Fruit fly (Drosophila melanogaster) whole organism, embryonic: ENCODE measurements around the gene Ms.

Source experiments
- Antp ChIP-seq: fragments of 200-800 bp; sonication (Bioruptor generic); optimal IDR thresholded peaks from 3 replicates; lab custom pipeline; 2016; ENCODE audit warnings: missing biosample characterization, missing genetic modification characterization
- Asciz ChIP-seq: fragments of 200-800 bp; sonication (Bioruptor generic); optimal IDR thresholded peaks from 2 replicates; lab custom pipeline; 2017; ENCODE audit warnings: missing biosample characterization, mild to moderate bottlenecking, missing genetic modification characterization, missing genetic modification reagents
- Awh ChIP-seq: fragments of 200-800 bp; sonication (Bioruptor generic); IDR thresholded peaks from 2 replicates; pipeline ENCODE4, ENCODE4 v1.3.6; 2022; ENCODE audit warnings: missing biosample characterization, missing genetic modification characterization
- BEAF-32 ChIP-seq: fragments of 200-800 bp; sonication (Bioruptor generic); optimal IDR thresholded peaks from 3 replicates; lab custom pipeline; 2017; ENCODE audit warnings: missing biosample characterization, missing genetic modification characterization, mild to moderate bottlenecking, moderate library complexity, missing genetic modification reagents
- Blimp-1 ChIP-seq: fragments of 200-800 bp; sonication (Bioruptor generic); optimal IDR thresholded peaks from 3 replicates; lab custom pipeline; 2018; ENCODE audit warnings: missing biosample characterization, missing genetic modification characterization, mild to moderate bottlenecking, moderate library complexity, missing genetic modification reagents
- CG10654 ChIP-seq: fragments of 200-800 bp; sonication (Bioruptor generic); optimal IDR thresholded peaks from 2 replicates; lab custom pipeline; 2016; ENCODE audit warnings: missing biosample characterization, missing genetic modification characterization
- CG11696 ChIP-seq: fragments of 200-800 bp; sonication (Bioruptor generic); IDR thresholded peaks from 2 replicates; pipeline ENCODE4 v1.3.6; 2022; ENCODE audit warnings: missing biosample characterization, missing genetic modification characterization
- CG12219 ChIP-seq: fragments of 200-800 bp; sonication (Bioruptor generic); optimal IDR thresholded peaks from 3 replicates; lab custom pipeline; 2018; ENCODE audit warnings: missing biosample characterization, mild to moderate bottlenecking, missing genetic modification characterization
- CG12299 ChIP-seq: fragments of 200-800 bp; sonication (Bioruptor generic); optimal IDR thresholded peaks from 2 replicates; lab custom pipeline; 2018; ENCODE audit warnings: missing biosample characterization, mild to moderate bottlenecking, missing genetic modification characterization
- CG12659 ChIP-seq: fragments of 200-800 bp; sonication (Bioruptor generic); optimal IDR thresholded peaks from 3 replicates; lab custom pipeline; 2017; ENCODE audit warnings: mild to moderate bottlenecking, missing biosample characterization, missing genetic modification reagents, missing genetic modification characterization
- CG13775 ChIP-seq: fragments of 200-800 bp; sonication (Bioruptor generic); optimal IDR thresholded peaks from 3 replicates; lab custom pipeline; 2017; ENCODE audit warnings: missing biosample characterization, mild to moderate bottlenecking, missing genetic modification characterization
- CG1529 ChIP-seq: fragments of 200-800 bp; sonication (Bioruptor generic); optimal IDR thresholded peaks from 3 replicates; lab custom pipeline; 2018; ENCODE audit warnings: missing biosample characterization, missing genetic modification characterization
- CG15601 ChIP-seq: fragments of 200-800 bp; sonication (Bioruptor generic); optimal IDR thresholded peaks from 3 replicates; lab custom pipeline; 2019; ENCODE audit warnings: missing biosample characterization, mild to moderate bottlenecking, missing genetic modification characterization, moderate library complexity
- CG16779 ChIP-seq: fragments of 200-800 bp; sonication (Bioruptor generic); IDR thresholded peaks from 2 replicates; pipeline ENCODE4 v1.3.6; 2022; ENCODE audit warnings: missing biosample characterization, missing genetic modification characterization
- CG16863 ChIP-seq: fragments of 200-800 bp; sonication (Bioruptor generic); optimal IDR thresholded peaks from 3 replicates; lab custom pipeline; 2016; ENCODE audit warnings: missing biosample characterization, missing genetic modification characterization
- CG30403 ChIP-seq: fragments of 200-800 bp; sonication (Bioruptor generic); optimal IDR thresholded peaks from 3 replicates; lab custom pipeline; 2016; ENCODE audit warnings: missing biosample characterization, missing genetic modification characterization
- CG32767 ChIP-seq: fragments of 200-800 bp; sonication (Bioruptor generic); IDR thresholded peaks from 2 replicates; pipeline ENCODE4 v1.3.6; 2022; ENCODE audit warnings: missing biosample characterization, missing genetic modification characterization
- CG42726 ChIP-seq: fragments of 200-800 bp; sonication (Bioruptor generic); IDR thresholded peaks from 2 replicates; pipeline ENCODE4 v1.3.6; 2022; ENCODE audit warnings: missing biosample characterization, missing genetic modification characterization; ENCODE audit not compliant: partially characterized antibody
- CG6254 ChIP-seq: fragments of 200-800 bp; sonication (Bioruptor generic); optimal IDR thresholded peaks from 3 replicates; lab custom pipeline; 2017; ENCODE audit warnings: mild to moderate bottlenecking, missing biosample characterization, missing genetic modification reagents, missing genetic modification characterization
- CG6654 ChIP-seq: fragments of 200-800 bp; sonication (Bioruptor generic); optimal IDR thresholded peaks from 2 replicates; lab custom pipeline; 2017; ENCODE audit warnings: missing biosample characterization, mild to moderate bottlenecking, missing genetic modification characterization
- CG7271 ChIP-seq: fragments of 200-800 bp; sonication (Bioruptor generic); optimal IDR thresholded peaks from 2 replicates; lab custom pipeline; 2018; ENCODE audit warnings: missing biosample characterization, mild to moderate bottlenecking, missing genetic modification characterization, moderate library complexity
- CG9609 ChIP-seq: fragments of 200-800 bp; sonication (Bioruptor generic); optimal IDR thresholded peaks from 3 replicates; lab custom pipeline; 2016; ENCODE audit warnings: missing biosample characterization, missing genetic modification characterization
- HLH3B ChIP-seq: fragments of 200-800 bp; sonication (Bioruptor generic); IDR thresholded peaks from 2 replicates; pipeline ENCODE4 v1.3.6; 2022; ENCODE audit warnings: missing biosample characterization, missing genetic modification characterization
- HLH54F ChIP-seq: fragments of 200-800 bp; sonication (Bioruptor generic); optimal IDR thresholded peaks from 3 replicates; lab custom pipeline; 2016; ENCODE audit warnings: missing biosample characterization, missing genetic modification characterization
- Hr39 ChIP-seq: fragments of >200 bp; optimal IDR thresholded peaks from 2 replicates; lab custom pipeline; 2017
- MESR4 ChIP-seq: fragments of 200-800 bp; sonication (Bioruptor generic); optimal IDR thresholded peaks from 2 replicates; lab custom pipeline; 2018; ENCODE audit warnings: missing biosample characterization, mild to moderate bottlenecking, missing genetic modification characterization, moderate library complexity
- Mad ChIP-seq: fragments of 200-800 bp; sonication (Bioruptor generic); optimal IDR thresholded peaks from 2 replicates; lab custom pipeline; 2016; ENCODE audit warnings: missing biosample characterization, missing genetic modification characterization
- Nf-YB ChIP-seq: fragments of 200-800 bp; sonication (Bioruptor generic); optimal IDR thresholded peaks from 3 replicates; lab custom pipeline; 2019; ENCODE audit warnings: missing biosample characterization, mild to moderate bottlenecking, missing genetic modification characterization, moderate library complexity
- Optix ChIP-seq: fragments of 200-800 bp; sonication (Bioruptor generic); IDR thresholded peaks from 3 replicates; pipeline ENCODE4 v1.3.6; 2022; ENCODE audit warnings: missing biosample characterization, missing genetic modification characterization
- Six4 ChIP-seq: fragments of 200-800 bp; sonication (Bioruptor generic); optimal IDR thresholded peaks from 2 replicates; lab custom pipeline; 2016; ENCODE audit warnings: missing biosample characterization, missing genetic modification characterization
- Spps ChIP-seq: fragments of 200-800 bp; sonication (Bioruptor generic); optimal IDR thresholded peaks from 2 replicates; lab custom pipeline; 2018; ENCODE audit warnings: missing biosample characterization, mild to moderate bottlenecking, missing genetic modification characterization
- Sry-δ ChIP-seq: fragments of 200-800 bp; sonication (Bioruptor generic); optimal IDR thresholded peaks from 2 replicates; lab custom pipeline; 2016; ENCODE audit warnings: missing biosample characterization, missing genetic modification characterization
- ap ChIP-seq: fragments of 200-800 bp; sonication (Bioruptor generic); IDR thresholded peaks from 2 replicates; pipeline ENCODE4 v1.3.6; 2022; ENCODE audit warnings: missing biosample characterization, missing genetic modification characterization
- ara ChIP-seq: fragments of 200-800 bp; sonication (Bioruptor generic); IDR thresholded peaks from 2 replicates; pipeline ENCODE4 v1.3.6; 2022; ENCODE audit warnings: missing biosample characterization, missing genetic modification characterization
- bab2 ChIP-seq: fragments of 200-800 bp; sonication (Bioruptor generic); optimal IDR thresholded peaks from 2 replicates; lab custom pipeline; 2016; ENCODE audit warnings: missing biosample characterization, missing genetic modification characterization
- dati ChIP-seq: fragments of 200-800 bp; sonication (Bioruptor generic); IDR thresholded peaks from 2 replicates; pipeline ENCODE4 v1.3.6; 2022; ENCODE audit warnings: missing biosample characterization, missing genetic modification characterization
- fd64A ChIP-seq: fragments of 200-800 bp; sonication (Bioruptor generic); optimal IDR thresholded peaks from 3 replicates; lab custom pipeline; 2018; ENCODE audit warnings: missing biosample characterization, mild to moderate bottlenecking, missing genetic modification characterization
- gro ChIP-seq: fragments of 200-800 bp; sonication (Bioruptor generic); optimal IDR thresholded peaks from 2 replicates; lab custom pipeline; 2016; ENCODE audit warnings: missing biosample characterization, missing genetic modification characterization
- gsb-n ChIP-seq: fragments of 200-800 bp; sonication (Bioruptor generic); optimal IDR thresholded peaks from 3 replicates; lab custom pipeline; 2018; ENCODE audit warnings: missing biosample characterization, mild to moderate bottlenecking, missing genetic modification characterization
- hkb ChIP-seq, 2 experiments: fragments of 200-800 bp in 1 of 2; fragments of >200 bp in 1 of 2; sonication (Bioruptor generic) in 1 of 2; IDR thresholded peaks in 1 of 2; optimal IDR thresholded peaks in 1 of 2; 2 replicates each; pipeline versions ENCODE4 v1.3.6 to Lab custom; 2017 to 2022; ENCODE audit warnings: missing biosample characterization in 1 of 2, missing genetic modification characterization in 1 of 2
- ind ChIP-seq: fragments of 200-800 bp; sonication (Bioruptor generic); optimal IDR thresholded peaks from 3 replicates; lab custom pipeline; 2016; ENCODE audit warnings: missing biosample characterization, missing genetic modification characterization
- lmd ChIP-seq: fragments of 200-800 bp; sonication (Bioruptor generic); IDR thresholded peaks from 2 replicates; pipeline ENCODE4 v1.3.6; 2022; ENCODE audit warnings: missing biosample characterization, missing genetic modification characterization
- peb ChIP-seq: fragments of 200-800 bp; sonication (Bioruptor generic); IDR thresholded peaks from 2 replicates; pipeline ENCODE4 v1.3.6; 2022; ENCODE audit warnings: missing biosample characterization, missing genetic modification characterization
- ro ChIP-seq: fragments of 200-800 bp; sonication (Bioruptor generic); IDR thresholded peaks from 2 replicates; pipeline ENCODE4 v1.3.6; 2022; ENCODE audit warnings: missing biosample characterization, missing genetic modification characterization
- row ChIP-seq: fragments of 200-800 bp; sonication (Bioruptor generic); IDR thresholded peaks from 3 replicates; pipeline ENCODE4 v1.3.6; 2022; ENCODE audit warnings: missing biosample characterization, missing genetic modification characterization
- sens ChIP-seq: fragments of 200-800 bp; sonication (Bioruptor generic); peaks from one replicate; lab custom pipeline; 2016; ENCODE audit warnings: missing biosample characterization, missing genetic modification characterization
- tap ChIP-seq: fragments of 200-800 bp; optimal IDR thresholded peaks from 3 replicates; lab custom pipeline; 2019; ENCODE audit warnings: missing biosample characterization, mild to moderate bottlenecking, missing genetic modification characterization, moderate library complexity
- tgo ChIP-seq: fragments of 200-800 bp; sonication (Bioruptor generic); IDR thresholded peaks from 3 replicates; pipeline ENCODE4 v1.3.6; 2022; ENCODE audit warnings: missing biosample characterization, missing genetic modification characterization
- tna ChIP-seq: fragments of 200-800 bp; sonication (Bioruptor generic); IDR thresholded peaks from 2 replicates; pipeline ENCODE4 v1.3.6; 2022; ENCODE audit warnings: missing biosample characterization, missing genetic modification characterization; ENCODE audit not compliant: partially characterized antibody
- toy ChIP-seq: fragments of 200-800 bp; sonication (Bioruptor generic); IDR thresholded peaks from 2 replicates; pipeline ENCODE4 v1.3.6; 2022; ENCODE audit warnings: missing biosample characterization, missing genetic modification characterization
- unpg ChIP-seq: fragments of 200-800 bp; sonication (Bioruptor generic); optimal IDR thresholded peaks from 3 replicates; lab custom pipeline; 2018; ENCODE audit warnings: missing biosample characterization, mild to moderate bottlenecking, missing genetic modification characterization, moderate library complexity
- wor ChIP-seq: fragments of 200-800 bp; sonication (Bioruptor generic); IDR thresholded peaks from 2 replicates; pipeline ENCODE4 v1.3.6; 2022; ENCODE audit warnings: missing biosample characterization, missing genetic modification characterization

Ms gene

DNA sequence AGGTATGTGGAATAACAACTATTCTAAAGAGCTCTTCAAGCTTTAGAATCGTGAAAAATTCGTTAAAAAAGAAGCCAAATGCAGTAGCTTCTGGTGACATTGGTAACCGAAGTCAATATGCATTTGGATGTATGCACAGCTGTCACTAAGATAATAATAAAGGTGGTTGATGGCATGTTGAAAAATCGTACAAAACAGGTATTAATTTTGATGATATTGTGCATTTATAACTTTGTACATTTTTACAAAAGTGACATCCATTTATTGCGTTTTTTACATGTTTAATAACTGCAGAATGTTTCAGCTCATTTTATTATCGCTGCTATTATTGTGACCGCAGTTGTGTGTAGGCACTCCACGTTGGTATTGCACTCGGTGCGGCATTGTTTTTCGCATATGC, 39.8 kb upstream of the Ms start (continued):
- TF ChIP-seq CG16779 (GFP tag; lab: Robert Waterston, UW) (no peak), Six4 (no peak), peb (GFP tag; lab: Robert Waterston, UW) (no peak), dati (GFP tag; lab: Robert Waterston, UW) (no peak), CG11696 (GFP tag; lab: Robert Waterston, UW) (peak; percentile 66), CG42726 (GFP tag; lab: Robert Waterston, UW) (no peak), toy (no peak), Blimp-1 (GFP tag; lab: Kevin White, UChicago) (peak; percentile 38), CG1529 (GFP tag; lab: Kevin White, UChicago) (peak; percentile 5), Sry-δ (no peak), CG6254 (GFP tag; lab: Kevin White, UChicago) (peak; percentile 27), tgo (no peak), Nf-YB (GFP tag; lab: Kevin White, UChicago) (no peak), gsb-n (tag; lab: Kevin White, UChicago) (peak; percentile 8), sens (GFP tag; lab: Kevin White, UChicago) (peak; percentile 87), BEAF-32 (GFP tag; lab: Kevin White, UChicago) (no peak), Spps (tag; lab: Kevin White, UChicago) (no peak), Mad (no peak), row (no peak), CG30403 (no peak), CG12219 (GFP tag; lab: Kevin White, UChicago) (no peak), hkb (optimal IDR thresholded peaks at IDR 0.05; lab: Kevin White, UChicago) (no peak), hkb (GFP tag; IDR thresholded peaks at IDR 0.05; lab: Robert Waterston, UW) (peak; percentile 38), CG6654 (GFP tag; lab: Kevin White, UChicago) (no peak), unpg (GFP tag; lab: Kevin White, UChicago) (peak; percentile 5), CG16863 (GFP tag; lab: Kevin White, UChicago) (no peak), CG12299 (no peak), lmd (GFP tag; lab: Robert Waterston, UW) (no peak), gro (GFP tag; lab: Kevin White, UChicago) (no peak), bab2 (GFP tag; lab: Kevin White, UChicago) (no peak), Antp (GFP tag; lab: Kevin White, UChicago) (no peak), wor (GFP tag; lab: Robert Waterston, UW) (no peak), CG9609 (no peak), MESR4 (GFP tag; lab: Kevin White, UChicago) (no peak), ro (GFP tag; lab: Robert Waterston, UW) (no peak), Optix (no peak), tna (GFP tag; lab: Robert Waterston, UW) (no peak), ind (no peak), Asciz (peak; percentile 34), HLH54F (GFP tag; lab: Kevin White, UChicago) (no peak), CG15601 (no peak), Hr39 (no peak), tap (tag; lab: Kevin White, UChicago) (no peak), CG10654 (GFP tag; lab: Kevin White, UChicago) (peak; percentile 0), ara (GFP tag; lab: Robert Waterston, UW) (no peak), CG32767 (GFP tag; lab: Robert Waterston, UW) (no peak), ap (GFP tag; lab: Robert Waterston, UW) (no peak), CG13775 (GFP tag; lab: Kevin White, UChicago) (no peak), CG7271 (tag; lab: Kevin White, UChicago) (no peak), HLH3B (GFP tag; lab: Robert Waterston, UW) (peak; percentile 15; the same call in 1 of the 2 replicates), Awh (GFP tag; lab: Robert Waterston, UW) (peak; percentile 67; the same call in 1 of the 2 replicates), CG12659 (GFP tag; lab: Kevin White, UChicago) (no peak), fd64A (GFP tag; lab: Kevin White, UChicago) (peak; percentile 27)
